Worm (Caenorhabditis elegans) whole organism, early embryonic: ENCODE data around the gene C18C4.7.

Experiments
- B0310.2 ChIP-seq: sonication (generic microtip); optimal IDR thresholded peaks from 2 replicates; lab custom pipeline; 2016; ENCODE audit warnings: mild to moderate bottlenecking, missing genetic modification characterization, missing compliant biosample characterization
- F13C5.2 ChIP-seq: sonication (generic microtip); optimal IDR thresholded peaks from 2 replicates; lab custom pipeline; 2017; ENCODE audit warnings: mild to moderate bottlenecking, missing genetic modification characterization, inconsistent platforms, missing compliant biosample characterization
- ama-1 ChIP-seq: fragments of 150-350 bp; optimal IDR thresholded peaks from 2 replicates; lab custom pipeline; 2014
- ceh-36 ChIP-seq: sonication (generic microtip); optimal IDR thresholded peaks from 2 replicates; lab custom pipeline; 2016; ENCODE audit warnings: missing genetic modification characterization, inconsistent platforms, missing compliant biosample characterization
- hmbx-1 ChIP-seq: sonication (generic microtip); optimal IDR thresholded peaks from 2 replicates; lab custom pipeline; 2016; ENCODE audit warnings: mild to moderate bottlenecking, missing genetic modification characterization, missing compliant biosample characterization
- hnd-1 ChIP-seq: sonication (generic microtip); optimal IDR thresholded peaks from 2 replicates; lab custom pipeline; 2016; ENCODE audit warnings: missing genetic modification characterization, missing compliant biosample characterization
- pes-1 ChIP-seq: fragments of 200-800 bp; sonication (Bioruptor generic); IDR thresholded peaks from 2 replicates; pipeline ENCODE4 v1.3.6; 2022; ENCODE audit warnings: missing genetic modification reagents, missing genetic modification characterization, missing compliant biosample characterization
- tbx-37 ChIP-seq: fragments of 200-800 bp; sonication (Bioruptor generic); conservative IDR thresholded peaks from 2 replicates; pipeline ENCODE4 v1.3.6; 2022; ENCODE audit warnings: missing genetic modification reagents, missing genetic modification characterization, missing compliant biosample characterization
- tra-4 ChIP-seq: sonication (generic microtip); optimal IDR thresholded peaks from 2 replicates; lab custom pipeline; 2017; ENCODE audit warnings: missing genetic modification characterization, missing compliant biosample characterization

ce11 chrV:5582860-5583259 lies 15.8 kb upstream of the C18C4.7 start:
- no peak for TF ChIP-seq hmbx-1 (tag; lab: Kevin White, UChicago)
- no peak for TF ChIP-seq ceh-36 (tag; lab: Kevin White, UChicago)
- no peak for TF ChIP-seq tra-4
- TF ChIP-seq pes-1 (GFP tag; lab: Robert Waterston, UW): no peak
- no peak for TF ChIP-seq F13C5.2 (tag; lab: Kevin White, UChicago)
- no peak for TF ChIP-seq ama-1 (lab: Kevin White, UChicago)
- TF ChIP-seq tbx-37 (GFP tag; lab: Robert Waterston, UW): no peak
- TF ChIP-seq B0310.2 (tag; lab: Kevin White, UChicago): no peak
- TF ChIP-seq hnd-1: no peak
